Fruit fly (Drosophila melanogaster): ENCODE data around the gene Npc2a.

DNA sequence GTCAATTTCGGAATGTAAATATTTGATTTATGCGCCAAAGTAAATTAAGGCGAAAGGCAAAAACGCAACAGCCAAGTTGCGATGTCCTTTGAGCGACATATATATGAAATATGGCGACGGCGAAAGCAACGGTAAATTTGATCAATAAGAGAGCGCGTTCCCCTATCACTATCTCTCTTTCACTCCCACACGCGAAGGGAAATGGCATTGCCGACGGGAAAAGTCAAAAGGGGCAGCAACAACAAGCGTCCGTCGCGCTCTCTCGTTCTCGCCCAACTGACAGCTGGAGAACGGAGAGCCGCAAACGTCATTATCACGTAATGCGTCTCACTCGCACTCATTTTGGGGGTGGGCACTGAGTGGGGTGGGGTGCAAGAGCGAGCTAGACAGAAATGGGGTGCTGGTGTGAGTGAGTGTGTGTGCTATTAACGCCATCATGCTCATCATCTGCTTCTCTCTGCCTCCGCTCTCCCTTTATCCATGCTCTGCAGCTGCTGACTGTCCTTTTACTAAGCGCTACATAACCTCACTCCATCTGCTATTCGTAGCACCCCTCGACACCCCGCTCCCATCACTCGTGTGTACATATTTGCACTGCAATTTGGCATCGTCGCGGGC, 17.7 kb upstream of the Npc2a start, which contains the start of gene erm:
- TF ChIP-seq CG8159 (tag; optimal IDR thresholded peaks at IDR 0.05) (no peak), Pif1A (GFP tag; optimal IDR thresholded peaks at IDR 0.05) (no peak), Pif1B (GFP tag; optimal IDR thresholded peaks at IDR 0.05) (no peak), CG13204 (GFP tag; optimal IDR thresholded peaks at IDR 0.05) (peak; percentile 23), CG14655 (GFP tag; optimal IDR thresholded peaks at IDR 0.05) (no peak), CG32121 (GFP tag; IDR thresholded peaks at IDR 0.05) (no peak), CG17806 (tag; optimal IDR thresholded peaks at IDR 0.05) (no peak), D1 (tag; optimal IDR thresholded peaks at IDR 0.05) (no peak), CG4496 (GFP tag; IDR thresholded peaks at IDR 0.05) (no peak), Snoo (tag; optimal IDR thresholded peaks at IDR 0.05) (no peak), CG10348 (GFP tag; IDR thresholded peaks at IDR 0.05) (no peak)
